Worm (Caenorhabditis elegans) whole organism, early embryonic: ENCODE measurements around the gene W08E12.4.
"Not testable (repeated sequence)": the region's sequence is repeated elsewhere in the genome, so short reads cannot be mapped to it uniquely, and the experiment has no call there.

Experiments used
- B0310.2 ChIP-seq: sonication (generic microtip); optimal IDR thresholded peaks from 2 replicates; lab custom pipeline; 2016; ENCODE audit warnings: mild to moderate bottlenecking, missing genetic modification characterization, missing compliant biosample characterization
- F13C5.2 ChIP-seq: sonication (generic microtip); optimal IDR thresholded peaks from 2 replicates; lab custom pipeline; 2017; ENCODE audit warnings: mild to moderate bottlenecking, missing genetic modification characterization, inconsistent platforms, missing compliant biosample characterization
- aly-1 ChIP-seq: sonication (generic microtip); optimal IDR thresholded peaks from 2 replicates; lab custom pipeline; 2016; ENCODE audit warnings: missing genetic modification characterization, missing compliant biosample characterization
- ama-1 ChIP-seq: fragments of 150-350 bp; optimal IDR thresholded peaks from 2 replicates; lab custom pipeline; 2014
- ceh-13 ChIP-seq: fragments of 200-800 bp; sonication (Bioruptor generic); optimal IDR thresholded peaks from 2 replicates; lab custom pipeline; 2018; ENCODE audit warnings: mild to moderate bottlenecking, missing genetic modification characterization, missing compliant biosample characterization
- ceh-36 ChIP-seq: sonication (generic microtip); optimal IDR thresholded peaks from 2 replicates; lab custom pipeline; 2016; ENCODE audit warnings: missing genetic modification characterization, inconsistent platforms, missing compliant biosample characterization
- ets-7 ChIP-seq: sonication (generic microtip); optimal IDR thresholded peaks from 2 replicates; lab custom pipeline; 2016; ENCODE audit warnings: missing genotype, missing genetic modification characterization, missing compliant biosample characterization
- flt-1 ChIP-seq: fragments of 200-800 bp; sonication (Bioruptor generic); IDR thresholded peaks from 2 replicates; pipeline ENCODE4 v1.3.6; 2022; ENCODE audit warnings: missing genetic modification characterization, missing compliant biosample characterization
- hmbx-1 ChIP-seq: sonication (generic microtip); optimal IDR thresholded peaks from 2 replicates; lab custom pipeline; 2016; ENCODE audit warnings: mild to moderate bottlenecking, missing genetic modification characterization, missing compliant biosample characterization
- hmg-4 ChIP-seq: fragments of 200-800 bp; sonication (Bioruptor generic); optimal IDR thresholded peaks from 2 replicates; lab custom pipeline; 2018; ENCODE audit warnings: mild to moderate bottlenecking, missing genetic modification characterization, missing compliant biosample characterization
- hnd-1 ChIP-seq: sonication (generic microtip); optimal IDR thresholded peaks from 2 replicates; lab custom pipeline; 2016; ENCODE audit warnings: missing genetic modification characterization, missing compliant biosample characterization
- pes-1 ChIP-seq: fragments of 200-800 bp; sonication (Bioruptor generic); IDR thresholded peaks from 2 replicates; pipeline ENCODE4 v1.3.6; 2022; ENCODE audit warnings: missing genetic modification reagents, missing genetic modification characterization, missing compliant biosample characterization
- scrt-1 ChIP-seq: fragments of 200-800 bp; sonication (Bioruptor generic); IDR thresholded peaks from 2 replicates; pipeline ENCODE4 v1.3.6; 2022; ENCODE audit warnings: missing genetic modification characterization, missing compliant biosample characterization
- sea-1 ChIP-seq: fragments of 200-800 bp; sonication (Bioruptor generic); conservative IDR thresholded peaks from 2 replicates; pipeline ENCODE4 v1.3.6; 2022; ENCODE audit warnings: missing genetic modification characterization, missing compliant biosample characterization
- tbx-11 ChIP-seq: fragments of 200-800 bp; sonication (Bioruptor generic); IDR thresholded peaks from 2 replicates; pipeline ENCODE4 v1.3.6; 2022; ENCODE audit warnings: missing genetic modification characterization, missing compliant biosample characterization
- tbx-37 ChIP-seq: fragments of 200-800 bp; sonication (Bioruptor generic); conservative IDR thresholded peaks from 2 replicates; pipeline ENCODE4 v1.3.6; 2022; ENCODE audit warnings: missing genetic modification reagents, missing genetic modification characterization, missing compliant biosample characterization
- tra-4 ChIP-seq: sonication (generic microtip); optimal IDR thresholded peaks from 2 replicates; lab custom pipeline; 2017; ENCODE audit warnings: missing genetic modification characterization, missing compliant biosample characterization

The W08E12.4 gene

ce11 chrIV:3302058-3302457 lies at the start of gene W08E12.4:
TSS of gene W08E12.4 (plus strand) at chrIV:3302358.
- not testable (repeated sequence) for TF ChIP-seq B0310.2 (tag; lab: Kevin White, UChicago); tra-4 (tag; lab: Kevin White, UChicago); tbx-37

- TF ChIP-seq ama-1, result no peak
- no peak for TF ChIP-seq B0310.2 (tag; lab: Kevin White, UChicago)
- no peak for TF ChIP-seq hmg-4 (GFP tag; lab: Kevin White, UChicago)
- TF ChIP-seq sea-1 (GFP tag; lab: Robert Waterston, UW), result no peak
- TF ChIP-seq F13C5.2 (tag; lab: Kevin White, UChicago), result no peak
- no peak for TF ChIP-seq hnd-1
- no peak for TF ChIP-seq tbx-11
- no peak for TF ChIP-seq flt-1 (GFP tag; lab: Robert Waterston, UW)
- no peak for TF ChIP-seq aly-1 (tag; lab: Kevin White, UChicago)
- TF ChIP-seq tbx-37, result no peak
- no peak for TF ChIP-seq ets-7 (tag; lab: Kevin White, UChicago)
- no peak for TF ChIP-seq ceh-36
- TF ChIP-seq scrt-1, result no peak
- no peak for TF ChIP-seq tra-4 (tag; lab: Kevin White, UChicago)
- no peak for TF ChIP-seq hmbx-1
- no peak for TF ChIP-seq ceh-13 (GFP tag; lab: Kevin White, UChicago)
- TF ChIP-seq pes-1 (GFP tag; lab: Robert Waterston, UW), result no peak
Measured at ce11 chrIV:3254443-3254842, 47.7 kb upstream of the W08E12.4 start, which contains the start of gene dmd-9. TSS of gene dmd-9 (minus strand) at chrIV:3254543.

- TF ChIP-seq ets-7 (tag; lab: Kevin White, UChicago) (no peak), ceh-36 (no peak), sea-1 (GFP tag; lab: Robert Waterston, UW) (no peak), tbx-37 (no peak), tbx-11 (no peak)
Measured at ce11 chrIV:3256866-3257265, 45.3 kb upstream of the W08E12.4 start.

DNA sequence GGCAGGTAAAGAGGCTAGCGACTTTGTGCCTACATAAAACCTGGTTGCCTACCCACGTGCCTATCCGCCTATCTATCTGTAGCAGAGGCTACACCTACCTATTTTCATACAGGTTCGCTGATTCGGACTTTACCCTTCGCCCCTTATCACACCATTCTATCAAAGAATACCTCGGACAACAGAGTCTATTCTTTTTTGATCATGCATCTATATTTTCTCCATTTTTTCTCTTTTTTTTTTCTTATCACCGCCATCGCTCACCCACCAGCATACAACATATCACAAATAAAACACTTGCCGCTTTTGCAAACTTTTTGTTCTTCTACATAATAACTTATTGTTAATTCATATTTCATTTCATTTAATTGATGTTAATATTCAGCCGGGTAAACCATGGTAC lies 43.6 kb upstream of the W08E12.4 start, which contains the start of gene T26C12.1:
Gene T26C12.1, plus strand, starts transcription at position 383 of the 400 bp plus-strand sequence.
- no peak for TF ChIP-seq tra-4 (tag; lab: Kevin White, UChicago)
- TF ChIP-seq tbx-11, result no peak
- TF ChIP-seq scrt-1, result no peak
- no peak for TF ChIP-seq B0310.2 (tag; lab: Kevin White, UChicago)
- TF ChIP-seq ceh-13 (GFP tag; lab: Kevin White, UChicago), result no peak
- no peak for TF ChIP-seq pes-1 (GFP tag; lab: Robert Waterston, UW)
- no peak for TF ChIP-seq hmbx-1
- TF ChIP-seq ceh-36, result no peak
- no peak for TF ChIP-seq aly-1 (tag; lab: Kevin White, UChicago)
- TF ChIP-seq ama-1, result no peak
- no peak for TF ChIP-seq ets-7 (tag; lab: Kevin White, UChicago)
- no peak for TF ChIP-seq hnd-1
- TF ChIP-seq flt-1 (GFP tag; lab: Robert Waterston, UW), result no peak
- TF ChIP-seq F13C5.2 (tag; lab: Kevin White, UChicago), result no peak
- TF ChIP-seq sea-1 (GFP tag; lab: Robert Waterston, UW), result no peak
- no peak for TF ChIP-seq tbx-37
- TF ChIP-seq hmg-4 (GFP tag; lab: Kevin White, UChicago), result no peak

- TF ChIP-seq B0310.2 (tag; lab: Kevin White, UChicago) (no peak), aly-1 (tag; lab: Kevin White, UChicago) (no peak), sea-1 (GFP tag; lab: Robert Waterston, UW) (no peak), flt-1 (GFP tag; lab: Robert Waterston, UW) (no peak), tra-4 (tag; lab: Kevin White, UChicago) (no peak), ceh-36 (no peak), ama-1 (no peak), ceh-13 (GFP tag; lab: Kevin White, UChicago) (no peak), ets-7 (tag; lab: Kevin White, UChicago) (no peak), scrt-1 (no peak), F13C5.2 (tag; lab: Kevin White, UChicago) (no peak), tbx-37 (no peak), hmbx-1 (no peak), pes-1 (GFP tag; lab: Robert Waterston, UW) (no peak)
Measured at ce11 chrIV:3260216-3260615, 41.9 kb upstream of the W08E12.4 start.

DNA sequence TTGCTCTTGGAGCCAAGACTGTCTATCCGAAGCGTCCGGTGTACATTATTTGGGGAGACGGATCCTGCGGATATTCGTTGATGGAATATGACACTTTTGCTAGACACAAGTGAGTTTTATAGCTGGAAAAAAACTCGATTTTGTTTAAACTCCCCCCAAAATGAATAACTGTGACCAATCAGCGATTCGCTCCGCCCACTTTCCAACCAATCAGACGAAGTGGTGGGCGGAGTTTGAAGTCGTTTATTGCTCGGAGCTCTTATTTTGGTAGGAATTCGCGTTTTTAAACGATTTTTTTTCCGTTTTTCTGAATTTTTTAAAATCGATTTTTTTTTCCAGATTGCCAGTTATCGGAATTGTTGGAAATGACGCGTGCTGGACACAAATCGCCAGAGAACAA lies 40.4 kb upstream of the W08E12.4 start:
- no peak for TF ChIP-seq ama-1
- TF ChIP-seq ceh-13 (GFP tag; lab: Kevin White, UChicago), result no peak
- TF ChIP-seq F13C5.2 (tag; lab: Kevin White, UChicago), result no peak
- TF ChIP-seq hmg-4 (GFP tag; lab: Kevin White, UChicago), result no peak
- no peak for TF ChIP-seq hnd-1
- no peak for TF ChIP-seq tbx-37
- TF ChIP-seq sea-1 (GFP tag; lab: Robert Waterston, UW), result no peak
- TF ChIP-seq tra-4 (tag; lab: Kevin White, UChicago), result no peak
- TF ChIP-seq B0310.2 (tag; lab: Kevin White, UChicago), result no peak
- TF ChIP-seq ets-7 (tag; lab: Kevin White, UChicago), result no peak
- no peak for TF ChIP-seq scrt-1
- no peak for TF ChIP-seq tbx-11
- no peak for TF ChIP-seq ceh-36
- no peak for TF ChIP-seq flt-1 (GFP tag; lab: Robert Waterston, UW)
- no peak for TF ChIP-seq pes-1 (GFP tag; lab: Robert Waterston, UW)
- no peak for TF ChIP-seq hmbx-1
- no peak for TF ChIP-seq aly-1 (tag; lab: Kevin White, UChicago)

ce11 chrIV:3265657-3266056 lies 36.5 kb upstream of the W08E12.4 start, which contains the start of gene T26C12.2:
TSS of gene T26C12.2 (minus strand) at chrIV:3265757.
- TF ChIP-seq sea-1 (GFP tag; lab: Robert Waterston, UW) (no peak), hmbx-1 (no peak)

ce11 chrIV:3266841-3267240 lies 35.3 kb upstream of the W08E12.4 start:
- TF ChIP-seq tra-4 (tag; lab: Kevin White, UChicago) (no peak), tbx-37 (no peak), scrt-1 (no peak), F13C5.2 (tag; lab: Kevin White, UChicago) (no peak), tbx-11 (no peak), B0310.2 (tag; lab: Kevin White, UChicago) (no peak), hmg-4 (GFP tag; lab: Kevin White, UChicago) (no peak), aly-1 (tag; lab: Kevin White, UChicago) (no peak), ets-7 (tag; lab: Kevin White, UChicago) (no peak), ama-1 (no peak), pes-1 (GFP tag; lab: Robert Waterston, UW) (no peak), ceh-13 (GFP tag; lab: Kevin White, UChicago) (no peak), ceh-36 (no peak)
